Worm (Caenorhabditis elegans): ENCODE results near the gene W04H10.1.
"Not testable (repeated sequence)": the region's sequence is repeated elsewhere in the genome, so short reads cannot be mapped to it uniquely, and the experiment has no call there.

DNA sequence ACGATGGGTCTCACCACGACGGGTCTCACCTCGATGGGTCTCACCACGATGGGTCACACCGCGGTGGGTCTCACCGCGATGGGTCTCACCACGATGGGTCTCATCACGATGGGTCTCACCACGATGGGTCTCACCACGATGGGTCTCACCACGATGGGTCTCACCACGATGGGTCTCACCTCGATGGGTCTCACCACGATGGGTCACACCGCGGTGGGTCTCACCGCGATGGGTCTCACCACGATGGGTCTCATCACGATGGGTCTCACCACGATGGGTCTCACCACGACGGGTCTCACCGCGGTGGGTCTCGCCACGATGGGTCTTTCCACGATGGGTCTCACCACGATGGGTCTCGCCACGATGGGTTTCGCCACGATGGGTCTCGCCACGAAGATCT lies 24.3 kb downstream of the W04H10.1 start:
- TF ChIP-seq ceh-40 (GFP tag; IDR thresholded peaks at IDR 0.05); mes-4 (tag; optimal IDR thresholded peaks at IDR 0.05); nhr-80 (tag; optimal IDR thresholded peaks at IDR 0.05); F37B4.10 (GFP tag; IDR thresholded peaks at IDR 0.05); tlf-1 (GFP tag; optimal IDR thresholded peaks at IDR 0.05); zfh-2 (GFP tag; conservative IDR thresholded peaks at IDR 0.05); C17E4.6 (GFP tag; IDR thresholded peaks at IDR 0.05); ceh-27 (GFP tag; optimal IDR thresholded peaks at IDR 0.05): not testable (repeated sequence)

All from whole organism, young adult.